Worm (Caenorhabditis elegans) whole organism, L4 larva: ENCODE results near the gene nhr-121.
"Not testable (repeated sequence)": the region's sequence is repeated elsewhere in the genome, so short reads cannot be mapped to it uniquely, and the experiment has no call there.

Source experiments
- F49E8.2 ChIP-seq: sonication (generic microtip); optimal IDR thresholded peaks from 2 replicates; lab custom pipeline; 2016; ENCODE audit warnings: missing compliant biosample characterization, mild to moderate bottlenecking, missing genetic modification characterization, borderline replicate concordance
- ZK546.5 ChIP-seq, 2 experiments: sonication (generic microtip); optimal IDR thresholded peaks; 2 replicates each; lab custom pipeline; 2017; ENCODE audit warnings: missing biosample characterization in 2 of 2, missing genetic modification characterization in 2 of 2
- aha-1 ChIP-seq: fragments of 150-350 bp; peaks from one replicate; lab custom pipeline; 2014; ENCODE audit warnings: missing biosample characterization, missing genetic modification characterization
- ceh-82 ChIP-seq: sonication (generic microtip); optimal IDR thresholded peaks from 2 replicates; lab custom pipeline; 2017; ENCODE audit warnings: missing biosample characterization, missing genetic modification characterization
- gei-8 ChIP-seq: fragments of 200-800 bp; sonication (Bioruptor generic); optimal IDR thresholded peaks from 2 replicates; lab custom pipeline; 2018; ENCODE audit warnings: mild to moderate bottlenecking, missing genetic modification characterization, missing compliant biosample characterization
- nhr-28 ChIP-seq: fragments of 150-350 bp; optimal IDR thresholded peaks from 2 replicates; lab custom pipeline; 2014; ENCODE audit warnings: missing biosample characterization, missing genetic modification characterization
- nhr-76 ChIP-seq: fragments of 150-350 bp; optimal IDR thresholded peaks from 2 replicates; lab custom pipeline; 2014; ENCODE audit warnings: missing biosample characterization, missing genetic modification characterization
- php-3 ChIP-seq: fragments of 200-800 bp; sonication (Bioruptor generic); IDR thresholded peaks from 2 replicates; pipeline ENCODE4 v1.3.6; 2022; ENCODE audit warnings: missing genetic modification reagents, missing genetic modification characterization, missing compliant biosample characterization
- unc-39 ChIP-seq: sonication (generic microtip); optimal IDR thresholded peaks from 2 replicates; lab custom pipeline; 2017; ENCODE audit warnings: missing biosample characterization, missing genetic modification characterization

DNA sequence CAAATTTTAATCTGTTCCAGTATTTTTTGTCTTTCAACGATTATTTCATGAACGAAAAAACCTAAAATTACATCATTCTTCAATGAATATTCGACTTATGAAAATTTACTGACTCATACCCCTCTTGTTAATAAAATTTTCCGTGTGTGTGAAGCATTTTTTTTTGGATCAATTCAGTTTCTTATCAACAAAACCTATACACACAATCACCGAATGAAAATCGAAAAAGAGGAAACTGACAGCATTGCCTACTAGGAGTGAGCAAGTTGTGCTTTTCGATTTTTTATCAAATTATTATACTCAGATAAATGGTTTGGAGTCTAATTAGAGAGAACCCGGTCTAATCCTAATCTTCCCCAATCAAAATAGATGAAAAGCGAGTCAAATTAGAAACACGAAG is 4.1 kb upstream of the nhr-121 start, which contains the start of gene E02H9.3:
- TF ChIP-seq F49E8.2 (tag; lab: Kevin White, UChicago); gei-8 (GFP tag; lab: Kevin White, UChicago); aha-1 (tag; lab: Kevin White, UChicago); nhr-28 (tag; lab: Kevin White, UChicago); unc-39 (tag; lab: Kevin White, UChicago); php-3 (GFP tag; lab: Robert Waterston, UW); ZK546.5 (tag; optimal IDR thresholded peaks at IDR 0.05; lab: Kevin White, UChicago); nhr-76 (tag; lab: Kevin White, UChicago); ceh-82: not testable (repeated sequence)
